Fruit fly (Drosophila melanogaster): ENCODE results near the gene CG14053.
A peak's percentile ranks its signal among the peaks of the same experiment; 100 is the strongest.

DNA sequence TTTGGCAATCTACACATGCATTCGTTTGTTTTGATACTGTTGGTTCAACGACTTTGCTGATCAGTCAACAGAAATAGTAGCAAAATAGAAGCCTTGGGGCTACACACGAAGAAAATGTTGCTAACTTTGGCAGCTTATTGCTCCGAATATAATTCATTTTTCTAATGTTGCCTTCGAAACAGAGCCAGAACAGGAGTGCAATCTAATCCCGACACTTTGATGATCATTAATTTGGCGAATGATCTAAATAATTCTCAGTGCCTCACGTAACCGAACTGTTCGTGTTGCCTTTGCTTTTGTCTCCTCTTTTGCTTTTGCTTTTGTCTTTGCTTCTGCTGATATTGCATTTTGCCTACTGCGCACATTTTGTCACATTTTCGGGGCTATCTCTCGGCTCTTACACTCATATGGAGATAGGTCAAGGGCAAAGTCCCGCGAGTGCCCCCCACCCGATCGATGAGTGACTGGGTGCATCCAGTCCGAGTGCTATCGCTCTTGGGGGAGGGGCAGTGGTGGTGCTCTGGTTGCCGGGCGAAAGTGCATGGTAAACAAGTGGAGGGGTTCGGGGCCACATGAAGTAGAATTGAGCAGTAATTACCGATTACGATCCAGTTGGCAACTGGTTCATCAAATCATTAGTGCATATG is 2.5 kb upstream of the CG14053 start:
- TF ChIP-seq Pif1A (GFP tag; optimal IDR thresholded peaks at IDR 0.05): peak; percentile 33
- TF ChIP-seq Ets98B (GFP tag; IDR thresholded peaks at IDR 0.05): peak; percentile 68
- TF ChIP-seq fd96Ca (GFP tag; IDR thresholded peaks at IDR 0.05): peak; percentile 74; the same call in 2 of the 3 replicates
- TF ChIP-seq CG8159 (tag; optimal IDR thresholded peaks at IDR 0.05): peak; percentile 28
- TF ChIP-seq D1 (tag; optimal IDR thresholded peaks at IDR 0.05): no peak
- TF ChIP-seq CG13204 (GFP tag; optimal IDR thresholded peaks at IDR 0.05): no peak
- no peak for TF ChIP-seq CG10348 (GFP tag; IDR thresholded peaks at IDR 0.05)
- TF ChIP-seq CG32121 (GFP tag; IDR thresholded peaks at IDR 0.05): peak; percentile 51
- peak; percentile 24 for TF ChIP-seq CG15710 (tag; optimal IDR thresholded peaks at IDR 0.05)

Measured in whole organism, pupa.